Worm (Caenorhabditis elegans): ENCODE measurements around the gene glt-3.

The glt-3 gene

DNA sequence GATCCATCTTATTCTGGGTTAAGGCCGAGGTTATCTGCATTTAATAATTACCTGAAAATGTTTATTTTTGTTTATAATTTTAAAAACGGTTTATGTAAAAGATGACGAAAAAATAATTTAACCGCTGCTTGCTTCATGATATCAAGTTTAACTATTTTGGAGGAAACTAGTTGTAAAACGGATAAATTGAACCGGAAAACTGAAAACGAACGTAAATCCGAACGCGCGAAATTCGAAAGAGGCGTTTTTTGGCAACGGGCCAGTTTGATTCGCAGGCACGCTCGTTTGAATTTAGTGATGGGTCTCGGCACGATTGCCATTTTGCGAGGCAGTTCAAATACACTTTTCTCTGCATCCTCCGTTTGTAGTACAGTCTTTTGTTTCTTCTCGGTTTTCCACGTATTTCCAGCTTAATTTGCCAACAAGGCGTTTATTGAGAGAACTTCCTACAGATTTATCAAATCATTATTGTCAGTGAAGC, 1.1 kb upstream of the glt-3 start, which contains the start of the genes gtbp-1 and K08F4.3:
Gene gtbp-1 (minus strand): TSS at position 51 of the 481 bp plus-strand sequence.
Gene K08F4.3 (plus strand): TSS at position 352 of the 481 bp plus-strand sequence.
- TF ChIP-seq ceh-39 (tag; optimal IDR thresholded peaks at IDR 0.05) (peak; percentile 52), nhr-2 (tag; optimal IDR thresholded peaks at IDR 0.05) (no peak), nhr-76 (tag; optimal IDR thresholded peaks at IDR 0.05) (no peak), M03D4.4 (tag; optimal IDR thresholded peaks at IDR 0.05) (peak; percentile 23), blmp-1 (tag; optimal IDR thresholded peaks at IDR 0.05) (no peak), elt-3 (tag; optimal IDR thresholded peaks at IDR 0.05) (no peak), ztf-11 (tag; optimal IDR thresholded peaks at IDR 0.05) (no peak), unc-120 (tag; optimal IDR thresholded peaks at IDR 0.05; ENCODE audit: poor library complexity, severe bottlenecking) (peak; percentile 74), tbx-8 (GFP tag; optimal IDR thresholded peaks at IDR 0.05) (no peak), snpc-4 (tag; optimal IDR thresholded peaks at IDR 0.05) (no peak), lsy-2 (tag; optimal IDR thresholded peaks at IDR 0.05) (peak; percentile 73), mab-5 (tag; optimal IDR thresholded peaks at IDR 0.05) (no peak), sem-2 (GFP tag; optimal IDR thresholded peaks at IDR 0.05) (no peak), ces-1 (GFP tag; optimal IDR thresholded peaks at IDR 0.05) (no peak), mls-2 (tag; optimal IDR thresholded peaks at IDR 0.05) (no peak), nhr-12 (tag; optimal IDR thresholded peaks at IDR 0.05) (no peak), mep-1 (tag; optimal IDR thresholded peaks at IDR 0.05) (peak; percentile 74), hlh-1 (tag; optimal IDR thresholded peaks at IDR 0.05) (peak; percentile 6), zip-8 (tag; optimal IDR thresholded peaks at IDR 0.05) (no peak), cnd-1 (tag; optimal IDR thresholded peaks at IDR 0.05) (no peak), ceh-43 (GFP tag; optimal IDR thresholded peaks at IDR 0.05) (no peak), lin-13 (tag; optimal IDR thresholded peaks at IDR 0.05) (peak; percentile 57), ceh-83 (GFP tag; optimal IDR thresholded peaks at IDR 0.05) (no peak), pha-4 (tag; optimal IDR thresholded peaks at IDR 0.05) (peak; percentile 47), nhr-237 (tag; optimal IDR thresholded peaks at IDR 0.05) (peak; percentile 39), elt-1 (tag; optimal IDR thresholded peaks at IDR 0.05; ENCODE audit: borderline replicate concordance, insufficient read depth) (no peak), unc-62 (GFP tag; optimal IDR thresholded peaks at IDR 0.05) (no peak), sptf-1 (tag; optimal IDR thresholded peaks at IDR 0.05) (no peak), lin-32 (GFP tag; optimal IDR thresholded peaks at IDR 0.05) (no peak), nhr-28 (tag; optimal IDR thresholded peaks at IDR 0.05) (no peak), drap-1 (GFP tag; optimal IDR thresholded peaks at IDR 0.05) (no peak), ham-2 (GFP tag; optimal IDR thresholded peaks at IDR 0.05) (no peak), unc-39 (tag; optimal IDR thresholded peaks at IDR 0.05) (no peak), flh-1 (GFP tag; optimal IDR thresholded peaks at IDR 0.05) (no peak), bed-3 (GFP tag; optimal IDR thresholded peaks at IDR 0.05) (no peak)

- TF ChIP-seq pha-4 (tag; optimal IDR thresholded peaks at IDR 0.05) (no peak), nhr-28 (tag; optimal IDR thresholded peaks at IDR 0.05) (no peak), lin-32 (GFP tag; optimal IDR thresholded peaks at IDR 0.05) (no peak), M03D4.4 (tag; optimal IDR thresholded peaks at IDR 0.05) (no peak), ham-2 (GFP tag; optimal IDR thresholded peaks at IDR 0.05) (no peak), drap-1 (GFP tag; optimal IDR thresholded peaks at IDR 0.05) (no peak), tbx-8 (GFP tag; optimal IDR thresholded peaks at IDR 0.05) (no peak), ceh-43 (GFP tag; optimal IDR thresholded peaks at IDR 0.05) (no peak), ceh-39 (tag; optimal IDR thresholded peaks at IDR 0.05) (no peak), nhr-2 (tag; optimal IDR thresholded peaks at IDR 0.05) (no peak), blmp-1 (tag; optimal IDR thresholded peaks at IDR 0.05) (no peak), unc-62 (GFP tag; optimal IDR thresholded peaks at IDR 0.05) (no peak), lin-13 (tag; optimal IDR thresholded peaks at IDR 0.05) (no peak)
Measured at ce11 chrIV:10135817-10136216, 5.8 kb downstream of the glt-3 start, which contains the start of gene K08F4.5. Gene K08F4.5 (minus strand): TSS chrIV:10135917.

- TF ChIP-seq bed-3 (GFP tag; optimal IDR thresholded peaks at IDR 0.05), result no peak
- TF ChIP-seq nhr-28 (tag; optimal IDR thresholded peaks at IDR 0.05), result no peak
- TF ChIP-seq ceh-39 (tag; optimal IDR thresholded peaks at IDR 0.05), result no peak
- no peak for TF ChIP-seq blmp-1 (tag; optimal IDR thresholded peaks at IDR 0.05)
- TF ChIP-seq ces-1 (GFP tag; optimal IDR thresholded peaks at IDR 0.05), result no peak
- TF ChIP-seq unc-120 (tag; optimal IDR thresholded peaks at IDR 0.05; ENCODE audit: poor library complexity, severe bottlenecking), result no peak
- TF ChIP-seq zip-8 (tag; optimal IDR thresholded peaks at IDR 0.05), result no peak
- no peak for TF ChIP-seq sptf-1 (tag; optimal IDR thresholded peaks at IDR 0.05)
- no peak for TF ChIP-seq ham-2 (GFP tag; optimal IDR thresholded peaks at IDR 0.05)
- TF ChIP-seq M03D4.4 (tag; optimal IDR thresholded peaks at IDR 0.05), result no peak
- TF ChIP-seq drap-1 (GFP tag; optimal IDR thresholded peaks at IDR 0.05), result no peak
- TF ChIP-seq elt-3 (tag; optimal IDR thresholded peaks at IDR 0.05), result no peak
- no peak for TF ChIP-seq nhr-2 (tag; optimal IDR thresholded peaks at IDR 0.05)
- TF ChIP-seq ceh-83 (GFP tag; optimal IDR thresholded peaks at IDR 0.05), result no peak
Measured at ce11 chrIV:10137804-10138203, 7.7 kb downstream of the glt-3 start, which contains the start of gene K08F4.12. Gene K08F4.12 (plus strand): TSS chrIV:10138104.
